Worm (Caenorhabditis elegans): Measurements from ENCODE around the gene F35D2.6.

DNA sequence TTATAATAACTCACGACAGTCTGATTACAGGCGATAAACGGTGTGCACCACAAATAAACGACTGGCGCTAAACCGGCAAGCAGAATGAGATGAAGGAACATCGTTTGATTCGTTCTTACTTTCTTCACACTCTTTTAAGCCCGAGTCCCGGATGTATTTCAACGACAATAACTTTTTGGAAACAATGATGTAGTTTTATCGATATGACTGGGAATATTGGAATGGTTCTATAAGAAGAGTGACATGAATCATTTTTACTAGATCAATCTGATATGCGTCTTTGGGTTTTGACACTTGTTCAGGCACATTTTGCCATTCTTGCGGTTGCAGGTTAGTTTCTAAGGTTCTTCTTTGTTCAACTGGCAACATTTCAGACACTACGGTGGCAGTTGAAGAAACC lies 16.0 kb upstream of the F35D2.6 start, which contains the start of the genes ZK1290.11 and ZK1290.1:
- TF ChIP-seq pag-3 (tag; optimal IDR thresholded peaks at IDR 0.05; ENCODE audit: borderline replicate concordance) (no peak), sdc-2 (tag; optimal IDR thresholded peaks at IDR 0.05) (no peak), tbx-2 (tag; optimal IDR thresholded peaks at IDR 0.05) (no peak), unc-42 (tag; optimal IDR thresholded peaks at IDR 0.05) (no peak), ama-1 (optimal IDR thresholded peaks at IDR 0.05) (no peak), npax-4 (tag; optimal IDR thresholded peaks at IDR 0.05) (no peak), ceh-9 (tag; optimal IDR thresholded peaks at IDR 0.05) (no peak), nhr-11 (tag; optimal IDR thresholded peaks at IDR 0.05) (no peak), hlh-30 (tag; optimal IDR thresholded peaks at IDR 0.05; ENCODE audit: insufficient read depth) (no peak), elt-2 (tag; optimal IDR thresholded peaks at IDR 0.05) (no peak), eyg-1 (tag; optimal IDR thresholded peaks at IDR 0.05) (no peak)

Measured in whole organism, late embryonic.